Worm (Caenorhabditis elegans) whole organism, L3 larva: Measurements from ENCODE around the gene M151.7.

ENCODE experiments used
- ceh-82 ChIP-seq: fragments of 150-350 bp; optimal IDR thresholded peaks from 2 replicates; lab custom pipeline; 2014; ENCODE audit warnings: missing biosample characterization, missing genetic modification characterization
- unc-62 ChIP-seq: fragments of 150-350 bp; sonication (generic microtip); optimal IDR thresholded peaks from 4 replicates; lab custom pipeline; 2014; ENCODE audit warnings: missing biosample characterization, missing genetic modification reagents, missing genetic modification characterization

ce11 chrII:3659776-3660175, 37.7 kb downstream of the M151.7 start, which contains the start of gene F19B10.4:
- TF ChIP-seq ceh-82 (no peak), unc-62 (GFP tag; lab: Kevin White, UChicago) (no peak)
